Fruit fly (Drosophila melanogaster) whole organism, adult: ENCODE results near the gene beat-IIIc.
A peak's percentile ranks its signal among the peaks of the same experiment; 100 is the strongest.

Experiments used
- CG11617 ChIP-seq: fragments of 200-800 bp; sonication (Bioruptor generic); optimal IDR thresholded peaks from 2 replicates; lab custom pipeline; 2017; ENCODE audit warnings: mild to moderate bottlenecking, missing biosample characterization, missing genetic modification reagents, missing genetic modification characterization
- CG12768 ChIP-seq: fragments of 200-800 bp; sonication (Bioruptor generic); optimal IDR thresholded peaks from 2 replicates; lab custom pipeline; 2017; ENCODE audit warnings: missing biosample characterization, missing genetic modification characterization, mild to moderate bottlenecking, moderate library complexity, missing genetic modification reagents
- CG14711 ChIP-seq: fragments of 200-800 bp; sonication (Bioruptor generic); optimal IDR thresholded peaks from 2 replicates; lab custom pipeline; 2018; ENCODE audit warnings: missing biosample characterization, mild to moderate bottlenecking, missing genetic modification characterization, moderate library complexity
- CG1620 ChIP-seq: fragments of 200-800 bp; sonication (Bioruptor generic); optimal IDR thresholded peaks from 2 replicates; lab custom pipeline; 2016; ENCODE audit warnings: missing biosample characterization, missing genetic modification characterization
- CG33017 ChIP-seq: fragments of 200-800 bp; sonication (Bioruptor generic); optimal IDR thresholded peaks from 2 replicates; lab custom pipeline; 2018; ENCODE audit warnings: missing biosample characterization, mild to moderate bottlenecking, missing genetic modification characterization, moderate library complexity
- CG5204 ChIP-seq: fragments of 200-800 bp; sonication (Bioruptor generic); optimal IDR thresholded peaks from 2 replicates; lab custom pipeline; 2016; ENCODE audit warnings: missing biosample characterization, missing genetic modification characterization
- CG7045 ChIP-seq: fragments of 200-800 bp; sonication (Bioruptor generic); optimal IDR thresholded peaks from 2 replicates; lab custom pipeline; 2017; ENCODE audit warnings: missing biosample characterization, mild to moderate bottlenecking, missing genetic modification characterization
- CG7101 ChIP-seq: fragments of 200-800 bp; sonication (Bioruptor generic); optimal IDR thresholded peaks from 2 replicates; lab custom pipeline; 2018; ENCODE audit warnings: missing biosample characterization, mild to moderate bottlenecking, missing genetic modification characterization, moderate library complexity
- Clk ChIP-seq: fragments of 200-800 bp; sonication (Bioruptor generic); optimal IDR thresholded peaks from 2 replicates; lab custom pipeline; 2017; ENCODE audit warnings: missing biosample characterization, missing genetic modification characterization
- Crg-1 ChIP-seq: fragments of 200-800 bp; sonication (Bioruptor generic); optimal IDR thresholded peaks from 2 replicates; lab custom pipeline; 2016; ENCODE audit warnings: missing biosample characterization, missing genetic modification characterization
- Hr96 ChIP-seq: fragments of 200-800 bp; sonication (Bioruptor generic); optimal IDR thresholded peaks from 2 replicates; lab custom pipeline; 2016; ENCODE audit warnings: missing biosample characterization, missing genetic modification characterization
- Mnt ChIP-seq: fragments of 200-800 bp; sonication (Bioruptor generic); optimal IDR thresholded peaks from 2 replicates; lab custom pipeline; 2016; ENCODE audit warnings: missing biosample characterization, mild to moderate bottlenecking, missing genetic modification characterization
- bab1 ChIP-seq: fragments of 200-800 bp; sonication (Bioruptor generic); optimal IDR thresholded peaks from 3 replicates; lab custom pipeline; 2019; ENCODE audit warnings: missing biosample characterization, mild to moderate bottlenecking, missing genetic modification characterization, moderate library complexity
- cic ChIP-seq: fragments of 200-800 bp; sonication (Bioruptor generic); optimal IDR thresholded peaks from 2 replicates; lab custom pipeline; 2017; ENCODE audit warnings: missing biosample characterization, mild to moderate bottlenecking, missing genetic modification characterization, moderate library complexity
- cnc ChIP-seq, 2 experiments: fragments of >200 bp; optimal IDR thresholded peaks; 2 replicates each; lab custom pipeline; 2017
- kay ChIP-seq: fragments of 200-800 bp; sonication (Bioruptor generic); peaks from one replicate; lab custom pipeline; 2016; ENCODE audit warnings: missing biosample characterization, missing genetic modification characterization, borderline replicate concordance
- ovo ChIP-seq: fragments of 200-800 bp; sonication (Bioruptor generic); optimal IDR thresholded peaks from 2 replicates; lab custom pipeline; 2016; ENCODE audit warnings: missing biosample characterization, missing genetic modification characterization
- pad ChIP-seq: fragments of 200-800 bp; sonication (Bioruptor generic); optimal IDR thresholded peaks from 3 replicates; lab custom pipeline; 2017; ENCODE audit warnings: missing biosample characterization, missing genetic modification characterization, mild to moderate bottlenecking, moderate library complexity, missing genetic modification reagents
- tj ChIP-seq: fragments of 200-800 bp; sonication (Bioruptor generic); optimal IDR thresholded peaks from 3 replicates; lab custom pipeline; 2017; ENCODE audit warnings: missing biosample characterization, mild to moderate bottlenecking, missing genetic modification characterization, moderate library complexity
- toe ChIP-seq: fragments of 200-800 bp; sonication (Bioruptor generic); optimal IDR thresholded peaks from 2 replicates; lab custom pipeline; 2016; ENCODE audit warnings: missing biosample characterization, missing genetic modification characterization

Gene beat-IIIc

dm6 chr2L:17260577-17260976 is at the start of gene beat-IIIc:
TSS of gene beat-IIIc (minus strand) at chr2L:17260734.
- TF ChIP-seq cic (GFP tag; lab: Kevin White, UChicago) (no peak), CG12768 (GFP tag; lab: Kevin White, UChicago) (no peak), CG7045 (GFP tag; lab: Kevin White, UChicago) (no peak), bab1 (no peak), Hr96 (peak; percentile 24), tj (GFP tag; lab: Kevin White, UChicago) (no peak), pad (peak; percentile 1), CG1620 (GFP tag; lab: Kevin White, UChicago) (no peak)

- TF ChIP-seq cic (GFP tag; lab: Kevin White, UChicago) (no peak), ovo (GFP tag; lab: Kevin White, UChicago) (no peak), cnc (optimal IDR thresholded peaks at IDR 0.05; lab: Kevin White, UChicago) (no peak), pad (no peak), bab1 (no peak), Clk (no peak)
Measured at dm6 chr2L:17292102-17292501, 31.6 kb upstream of the beat-IIIc start, which contains the start of gene CG6380. TSS of gene CG6380 (minus strand) at chr2L:17292202.

dm6 chr2L:17285940-17286339 is 25.4 kb upstream of the beat-IIIc start, which contains the start of gene CG15140:
TSS of gene CG15140 (plus strand) at chr2L:17286240.
- TF ChIP-seq CG5204 (GFP tag; lab: Kevin White, UChicago): no peak
- no peak for TF ChIP-seq CG33017
- no peak for TF ChIP-seq CG7045 (GFP tag; lab: Kevin White, UChicago)
- TF ChIP-seq ovo (GFP tag; lab: Kevin White, UChicago): no peak
- TF ChIP-seq CG1620 (GFP tag; lab: Kevin White, UChicago): no peak

- TF ChIP-seq Mnt (GFP tag; lab: Kevin White, UChicago) (no peak), cic (GFP tag; lab: Kevin White, UChicago) (no peak), CG11617 (no peak), tj (GFP tag; lab: Kevin White, UChicago) (no peak), CG5204 (GFP tag; lab: Kevin White, UChicago) (no peak)
Measured at dm6 chr2L:17269740-17270139, 9.2 kb upstream of the beat-IIIc start.

dm6 chr2L:17268088-17268755 is 7.7 kb upstream of the beat-IIIc start:
- no peak for TF ChIP-seq cnc (optimal IDR thresholded peaks at IDR 0.05; lab: Kevin White, UChicago)
- TF ChIP-seq kay: no peak
- TF ChIP-seq Hr96: no peak
- no peak for TF ChIP-seq Clk
- TF ChIP-seq tj (GFP tag; lab: Kevin White, UChicago): no peak
- TF ChIP-seq CG11617: no peak
- TF ChIP-seq CG33017: no peak
- TF ChIP-seq toe (GFP tag; lab: Kevin White, UChicago): no peak
- TF ChIP-seq Mnt (GFP tag; lab: Kevin White, UChicago): no peak
- TF ChIP-seq CG14711: no peak
- no peak for TF ChIP-seq pad
- no peak for TF ChIP-seq ovo (GFP tag; lab: Kevin White, UChicago)
- no peak for TF ChIP-seq CG7101
- no peak for TF ChIP-seq CG5204 (GFP tag; lab: Kevin White, UChicago)

dm6 chr2L:17267358-17267750 is 6.8 kb upstream of the beat-IIIc start:
- TF ChIP-seq Clk (no peak), CG1620 (GFP tag; lab: Kevin White, UChicago) (no peak), tj (GFP tag; lab: Kevin White, UChicago) (no peak), CG11617 (no peak), ovo (GFP tag; lab: Kevin White, UChicago) (no peak), kay (no peak), pad (no peak), cic (GFP tag; lab: Kevin White, UChicago) (no peak), Hr96 (no peak), cnc (optimal IDR thresholded peaks at IDR 0.05; lab: Kevin White, UChicago) (no peak), CG7045 (GFP tag; lab: Kevin White, UChicago) (no peak), CG14711 (no peak), CG7101 (no peak), toe (GFP tag; lab: Kevin White, UChicago) (no peak)

dm6 chr2L:17266677-17267357 is 6.3 kb upstream of the beat-IIIc start:
- no peak for TF ChIP-seq Clk

dm6 chr2L:17263352-17263751 is 2.8 kb upstream of the beat-IIIc start:
- TF ChIP-seq CG7045 (GFP tag; lab: Kevin White, UChicago) (no peak), CG33017 (no peak), CG7101 (no peak), Crg-1 (GFP tag; lab: Kevin White, UChicago) (no peak), CG1620 (GFP tag; lab: Kevin White, UChicago) (no peak), Mnt (GFP tag; lab: Kevin White, UChicago) (no peak), pad (no peak), kay (no peak), cic (GFP tag; lab: Kevin White, UChicago) (no peak), CG12768 (GFP tag; lab: Kevin White, UChicago) (no peak), bab1 (no peak), CG14711 (no peak), CG5204 (GFP tag; lab: Kevin White, UChicago) (no peak), Hr96 (no peak), ovo (GFP tag; lab: Kevin White, UChicago) (no peak), CG11617 (no peak), Clk (no peak), cnc (optimal IDR thresholded peaks at IDR 0.05; lab: Kevin White, UChicago) (no peak), tj (GFP tag; lab: Kevin White, UChicago) (no peak), toe (GFP tag; lab: Kevin White, UChicago) (no peak)
